Fruit fly (Drosophila melanogaster) whole organism, wandering third instar larva: ENCODE measurements around the gene CG32369.

Experiments
- Abd-B ChIP-seq: fragments of >200 bp; optimal IDR thresholded peaks from 2 replicates; lab custom pipeline; 2017; ENCODE audit warnings: missing biosample characterization, missing genetic modification characterization
- CG32264 ChIP-seq: fragments of 200-800 bp; sonication (Bioruptor generic); optimal IDR thresholded peaks from 2 replicates; lab custom pipeline; 2016; ENCODE audit warnings: missing biosample characterization, missing genetic modification characterization
- CG9705 ChIP-seq: fragments of 200-800 bp; sonication (Bioruptor generic); optimal IDR thresholded peaks from 2 replicates; lab custom pipeline; 2018; ENCODE audit warnings: missing biosample characterization, mild to moderate bottlenecking, missing genetic modification characterization
- CrebA ChIP-seq: fragments of 200-800 bp; sonication (Bioruptor generic); optimal IDR thresholded peaks from 2 replicates; lab custom pipeline; 2016; ENCODE audit warnings: missing biosample characterization, mild to moderate bottlenecking, missing genetic modification characterization, borderline replicate concordance
- Dfd ChIP-seq: fragments of >200 bp; optimal IDR thresholded peaks from 2 replicates; lab custom pipeline; 2017; ENCODE audit warnings: missing biosample characterization, missing genetic modification characterization
- Dif ChIP-seq: fragments of 200-275, 200-300 bp; sonication (Bioruptor generic); optimal IDR thresholded peaks from 2 replicates; lab custom pipeline; 2018; ENCODE audit warnings: missing biosample characterization, missing genetic modification characterization; ENCODE audit not compliant: partially characterized antibody
- GATAd ChIP-seq: sonication (Bioruptor generic); optimal IDR thresholded peaks from 2 replicates; lab custom pipeline; 2016; ENCODE audit warnings: missing biosample characterization, missing genetic modification characterization
- HLH106 ChIP-seq: fragments of 200-800 bp; optimal IDR thresholded peaks from 3 replicates; lab custom pipeline; 2019; ENCODE audit warnings: missing biosample characterization, mild to moderate bottlenecking, missing genetic modification characterization, moderate library complexity
- Hnf4 ChIP-seq: fragments of 200-800 bp; sonication (Bioruptor generic); optimal IDR thresholded peaks from 2 replicates; lab custom pipeline; 2016; ENCODE audit warnings: missing biosample characterization, mild to moderate bottlenecking, missing genetic modification characterization
- Hr78 ChIP-seq: fragments of >200 bp; optimal IDR thresholded peaks from 2 replicates; lab custom pipeline; 2017; ENCODE audit warnings: missing biosample characterization, missing genetic modification characterization
- Hr83 ChIP-seq: fragments of 200-300 bp; sonication (Bioruptor generic); optimal IDR thresholded peaks from 2 replicates; lab custom pipeline; 2016; ENCODE audit warnings: missing biosample characterization, mild to moderate bottlenecking, missing genetic modification characterization, moderate library complexity; ENCODE audit not compliant: poor library complexity, severe bottlenecking
- Jra ChIP-seq: sonication (Bioruptor generic); optimal IDR thresholded peaks from 2 replicates; lab custom pipeline; 2016; ENCODE audit warnings: missing biosample characterization, missing genetic modification characterization
- Mio ChIP-seq: sonication (Bioruptor generic); optimal IDR thresholded peaks from 2 replicates; lab custom pipeline; 2016; ENCODE audit warnings: missing biosample characterization, missing genetic modification characterization
- Myc ChIP-seq: fragments of >200 bp; optimal IDR thresholded peaks from 2 replicates; lab custom pipeline; 2017
- N ChIP-seq: fragments of >200 bp; optimal IDR thresholded peaks from 2 replicates; lab custom pipeline; 2018; ENCODE audit warnings: missing biosample characterization, missing external identifiers, missing genetic modification characterization
- OdsH ChIP-seq: fragments of 200-800 bp; sonication (Bioruptor generic); optimal IDR thresholded peaks from 2 replicates; lab custom pipeline; 2016; ENCODE audit warnings: missing biosample characterization, mild to moderate bottlenecking, missing genetic modification characterization
- Rel ChIP-seq, 2 experiments: fragments of 200-800 bp; sonication (Bioruptor generic) in 1 of 2; optimal IDR thresholded peaks; 2 replicates in 1 of 2; 3 replicates in 1 of 2; lab custom pipeline; 2016 to 2019; ENCODE audit warnings: mild to moderate bottlenecking in 2 of 2, missing biosample characterization in 2 of 2, missing genetic modification characterization in 2 of 2, moderate library complexity in 1 of 2
- Sp1 ChIP-seq: fragments of 200-800 bp; sonication (Bioruptor generic); optimal IDR thresholded peaks from 3 replicates; lab custom pipeline; 2019; ENCODE audit warnings: missing biosample characterization, mild to moderate bottlenecking, missing genetic modification characterization, moderate library complexity
- Vsx2 ChIP-seq: fragments of 200-300, 225-300 bp; sonication (Bioruptor generic); optimal IDR thresholded peaks from 2 replicates; lab custom pipeline; 2018; ENCODE audit warnings: missing biosample characterization, missing genetic modification characterization; ENCODE audit not compliant: partially characterized antibody
- br ChIP-seq: fragments of 200-800 bp; sonication (Bioruptor generic); optimal IDR thresholded peaks from 2 replicates; lab custom pipeline; 2016; ENCODE audit warnings: missing biosample characterization, missing genetic modification characterization
- brk ChIP-seq: fragments of 200-800 bp; sonication (Bioruptor generic); optimal IDR thresholded peaks from 2 replicates; lab custom pipeline; 2016; ENCODE audit warnings: missing biosample characterization, mild to moderate bottlenecking, missing genetic modification characterization
- dl ChIP-seq, 2 experiments: fragments of 175-275, 200-275 bp in 1 of 2; fragments of 200-275 bp in 1 of 2; sonication (Bioruptor generic); optimal IDR thresholded peaks; lab custom pipeline; 2018; ENCODE audit warnings: mild to moderate bottlenecking in 2 of 2, missing biosample characterization in 2 of 2, missing genetic modification characterization in 2 of 2, moderate library complexity in 2 of 2; ENCODE audit not compliant: partially characterized antibody in 2 of 2, insufficient read depth in 1 of 2
- dmrt93B ChIP-seq: fragments of 200-800 bp; sonication (Bioruptor generic); optimal IDR thresholded peaks from 2 replicates; lab custom pipeline; 2018; ENCODE audit warnings: missing biosample characterization, mild to moderate bottlenecking, missing genetic modification characterization
- ey ChIP-seq: fragments of 200-800 bp; sonication (Bioruptor generic); optimal IDR thresholded peaks from 2 replicates; lab custom pipeline; 2016; ENCODE audit warnings: missing biosample characterization, missing genetic modification characterization
- foxo ChIP-seq, 2 experiments: fragments of 200-800 bp; sonication (Bioruptor generic); optimal IDR thresholded peaks; 2 replicates in 1 of 2; 3 replicates in 1 of 2; lab custom pipeline; 2016 to 2017; ENCODE audit warnings: missing biosample characterization in 2 of 2, missing genetic modification characterization in 2 of 2
- fru ChIP-seq: fragments of 200-800 bp; sonication (Bioruptor generic); optimal IDR thresholded peaks from 3 replicates; lab custom pipeline; 2016; ENCODE audit warnings: missing biosample characterization, mild to moderate bottlenecking, missing genetic modification characterization
- h ChIP-seq: fragments of 200-800 bp; sonication (Bioruptor generic); optimal IDR thresholded peaks from 3 replicates; lab custom pipeline; 2016; ENCODE audit warnings: missing biosample characterization, mild to moderate bottlenecking, missing genetic modification characterization
- jim ChIP-seq: fragments of 175-275, 200-325 bp; sonication (Bioruptor generic); optimal IDR thresholded peaks from 2 replicates; lab custom pipeline; 2016; ENCODE audit warnings: missing biosample characterization, mild to moderate bottlenecking, missing genetic modification characterization
- lola ChIP-seq: fragments of >200 bp; optimal IDR thresholded peaks from 2 replicates; lab custom pipeline; 2017; ENCODE audit warnings: missing biosample characterization, missing genetic modification characterization
- pan ChIP-seq: fragments of >200 bp; optimal IDR thresholded peaks from 2 replicates; lab custom pipeline; 2017
- psq ChIP-seq: fragments of 200-800 bp; sonication (Bioruptor generic); optimal IDR thresholded peaks from 3 replicates; lab custom pipeline; 2017; ENCODE audit warnings: missing biosample characterization, mild to moderate bottlenecking, missing genetic modification characterization, moderate library complexity
- rgr ChIP-seq: fragments of 200-800 bp; sonication (Bioruptor generic); optimal IDR thresholded peaks from 3 replicates; lab custom pipeline; 2016; ENCODE audit warnings: missing biosample characterization, mild to moderate bottlenecking, missing genetic modification characterization
- sage ChIP-seq: fragments of 200-800 bp; sonication (Bioruptor generic); optimal IDR thresholded peaks from 2 replicates; lab custom pipeline; 2016; ENCODE audit warnings: missing biosample characterization, mild to moderate bottlenecking, missing genetic modification characterization
- sv ChIP-seq: fragments of 200-800 bp; sonication (Bioruptor generic); optimal IDR thresholded peaks from 3 replicates; lab custom pipeline; 2016; ENCODE audit warnings: missing biosample characterization, missing genetic modification characterization
- tai ChIP-seq: sonication (Bioruptor generic); optimal IDR thresholded peaks from 2 replicates; lab custom pipeline; 2016; ENCODE audit warnings: missing biosample characterization, missing genetic modification characterization
- usp ChIP-seq: fragments of >200 bp; optimal IDR thresholded peaks from 2 replicates; lab custom pipeline; 2017; ENCODE audit warnings: missing biosample characterization, missing genetic modification characterization
- woc ChIP-seq: sonication (Bioruptor generic); optimal IDR thresholded peaks from 2 replicates; lab custom pipeline; 2016; ENCODE audit warnings: missing biosample characterization, mild to moderate bottlenecking, missing genetic modification characterization

CG32369 gene

dm6 chr3L:7855778-7856625, 46.4 kb upstream of the CG32369 start:
- peak; percentile 53 for TF ChIP-seq HLH106
- no peak for TF ChIP-seq Abd-B (GFP tag; lab: Kevin White, UChicago)
- no peak for TF ChIP-seq tai
- no peak for TF ChIP-seq CG32264 (GFP tag; lab: Kevin White, UChicago)
- no peak for TF ChIP-seq Mio (GFP tag; lab: Kevin White, UChicago)
- TF ChIP-seq Vsx2 (GFP tag; lab: Kevin White, UChicago) = peak; percentile 12
- TF ChIP-seq CG9705 (GFP tag; lab: Kevin White, UChicago) = no peak
- peak; percentile 32 for TF ChIP-seq fru (GFP tag; lab: Kevin White, UChicago)
- TF ChIP-seq GATAd (GFP tag; lab: Kevin White, UChicago) = no peak
- no peak for TF ChIP-seq usp (GFP tag; lab: Kevin White, UChicago)
- TF ChIP-seq sage (GFP tag; lab: Kevin White, UChicago) = peak; percentile 31
- TF ChIP-seq h (GFP tag; lab: Kevin White, UChicago) = peak; percentile 29
- peak; percentile 24 for TF ChIP-seq Hnf4
- TF ChIP-seq rgr (GFP tag; lab: Kevin White, UChicago) = peak; percentile 76
- TF ChIP-seq br (GFP tag; lab: Kevin White, UChicago) = no peak
- peak; percentile 43 to 56 for TF ChIP-seq dl (GFP tag; optimal IDR thresholded peaks at IDR 0.05; lab: Kevin White, UChicago; ENCODE audit: insufficient read depth in 1 of 2, partially characterized antibody in 2 of 2)
- TF ChIP-seq Sp1 (GFP tag; lab: Kevin White, UChicago) = peak; percentile 77
- peak; percentile 1 for TF ChIP-seq Hr83 (GFP tag; lab: Kevin White, UChicago)
- TF ChIP-seq pan (lab: Kevin White, UChicago) = no peak
- peak; percentile 39 for TF ChIP-seq ey (GFP tag; lab: Kevin White, UChicago)
- peak; percentile 13 for TF ChIP-seq woc (GFP tag; lab: Kevin White, UChicago)
- TF ChIP-seq OdsH (GFP tag; lab: Kevin White, UChicago) = peak; percentile 82
- no peak for TF ChIP-seq Myc (lab: Kevin White, UChicago)
- TF ChIP-seq Rel (GFP tag; optimal IDR thresholded peaks at IDR 0.05; lab: Kevin White, UChicago) = no peak
- TF ChIP-seq Rel (tag; optimal IDR thresholded peaks at IDR 0.05; lab: Kevin White, UChicago) = peak; percentile 13
- no peak for TF ChIP-seq jim (GFP tag; lab: Kevin White, UChicago)
- TF ChIP-seq Hr78 (GFP tag; lab: Kevin White, UChicago) = no peak
- TF ChIP-seq dmrt93B (GFP tag; lab: Kevin White, UChicago) = peak; percentile 69
- TF ChIP-seq Dfd = no peak
- peak; percentile 84 for TF ChIP-seq psq (GFP tag; lab: Kevin White, UChicago)
- peak; percentile 15 for TF ChIP-seq brk (GFP tag; lab: Kevin White, UChicago)
- peak; percentile 56 for TF ChIP-seq Dif (GFP tag; lab: Kevin White, UChicago)
- peak; percentile 83 for TF ChIP-seq CrebA (GFP tag; lab: Kevin White, UChicago)
- peak in 1 of 2 experiments; percentile 71 for TF ChIP-seq foxo (GFP tag; optimal IDR thresholded peaks at IDR 0.05; lab: Kevin White, UChicago)
- TF ChIP-seq sv (GFP tag; lab: Kevin White, UChicago) = peak; percentile 63
- TF ChIP-seq N (GFP tag; lab: Kevin White, UChicago) = no peak
- no peak for TF ChIP-seq lola

dm6 chr3L:7855455-7855774, 45.8 kb upstream of the CG32369 start:
- TF ChIP-seq ey (GFP tag; lab: Kevin White, UChicago) = no peak
- peak; percentile 47 for TF ChIP-seq Dif (GFP tag; lab: Kevin White, UChicago)
- TF ChIP-seq fru (GFP tag; lab: Kevin White, UChicago) = no peak
- TF ChIP-seq usp (GFP tag; lab: Kevin White, UChicago) = no peak
- TF ChIP-seq OdsH (GFP tag; lab: Kevin White, UChicago) = no peak
- TF ChIP-seq dmrt93B (GFP tag; lab: Kevin White, UChicago) = no peak
- no peak for TF ChIP-seq psq (GFP tag; lab: Kevin White, UChicago)
- TF ChIP-seq N (GFP tag; lab: Kevin White, UChicago) = no peak
- TF ChIP-seq Rel (GFP tag; optimal IDR thresholded peaks at IDR 0.05; lab: Kevin White, UChicago) = no peak
- peak; percentile 1 for TF ChIP-seq Rel (tag; optimal IDR thresholded peaks at IDR 0.05; lab: Kevin White, UChicago)
- no peak for TF ChIP-seq woc (GFP tag; lab: Kevin White, UChicago)
- no peak for TF ChIP-seq Hr83 (GFP tag; lab: Kevin White, UChicago)
- no peak for TF ChIP-seq Jra (GFP tag; lab: Kevin White, UChicago)
- TF ChIP-seq Sp1 (GFP tag; lab: Kevin White, UChicago) = no peak
- no peak for TF ChIP-seq Myc (lab: Kevin White, UChicago)
- TF ChIP-seq Mio (GFP tag; lab: Kevin White, UChicago) = no peak
- TF ChIP-seq sage (GFP tag; lab: Kevin White, UChicago) = no peak
- no peak for TF ChIP-seq HLH106
- TF ChIP-seq Dfd = no peak
- peak; percentile 8 to 34 for TF ChIP-seq dl (GFP tag; optimal IDR thresholded peaks at IDR 0.05; lab: Kevin White, UChicago; ENCODE audit: insufficient read depth in 1 of 2, partially characterized antibody in 2 of 2)
- TF ChIP-seq br (GFP tag; lab: Kevin White, UChicago) = no peak
- no peak for TF ChIP-seq rgr (GFP tag; lab: Kevin White, UChicago)
- TF ChIP-seq, all 38 proteins: peak for 3
